Worm (Caenorhabditis elegans) whole organism, L1 larva: ENCODE results near the gene srw-83.

Source experiments
- C04F5.9 ChIP-seq: sonication (generic microtip); optimal IDR thresholded peaks from 2 replicates; lab custom pipeline; 2016; ENCODE audit warnings: missing genetic modification characterization, missing compliant biosample characterization
- alr-1 ChIP-seq: fragments of 200-800 bp; sonication (Bioruptor generic); optimal IDR thresholded peaks from 2 replicates; lab custom pipeline; 2018; ENCODE audit warnings: borderline replicate concordance, mild to moderate bottlenecking, missing genetic modification characterization, missing compliant biosample characterization
- ceh-8 ChIP-seq: fragments of 200-800 bp; sonication (Bioruptor generic); optimal IDR thresholded peaks from 2 replicates; lab custom pipeline; 2018; ENCODE audit warnings: mild to moderate bottlenecking, missing genetic modification characterization, moderate library complexity, missing compliant biosample characterization
- ceh-88 ChIP-seq: fragments of 200-800 bp; sonication (Bioruptor generic); IDR thresholded peaks from 2 replicates; pipeline ENCODE4 v1.3.6; 2022; ENCODE audit warnings: missing genetic modification characterization, missing compliant biosample characterization
- ceh-90 ChIP-seq: sonication (generic microtip); optimal IDR thresholded peaks from 2 replicates; lab custom pipeline; 2016; ENCODE audit warnings: missing genetic modification characterization, missing compliant biosample characterization
- efl-1 ChIP-seq, 4 experiments: fragments of 150-350 bp; optimal IDR thresholded peaks in 3 of 4; peaks in 1 of 4; 1 replicate in 1 of 4; 2 replicates in 3 of 4; lab custom pipeline; 2014; ENCODE audit warnings: missing biosample characterization in 2 of 4, missing genetic modification characterization in 2 of 4, missing genetic modification reagents in 2 of 4
- efl-3 ChIP-seq: fragments of 200-800 bp; sonication (Bioruptor generic); optimal IDR thresholded peaks from 2 replicates; lab custom pipeline; 2018; ENCODE audit warnings: mild to moderate bottlenecking, missing genetic modification characterization, missing compliant biosample characterization
- ets-5 ChIP-seq: fragments of 200-800 bp; sonication (Bioruptor generic); IDR thresholded peaks from 2 replicates; pipeline ENCODE4 v1.3.6; 2022; ENCODE audit warnings: missing genetic modification characterization, missing compliant biosample characterization
- fkh-10 ChIP-seq: sonication (generic microtip); optimal IDR thresholded peaks from 2 replicates; lab custom pipeline; 2017; ENCODE audit warnings: missing biosample characterization, missing genetic modification reagents, missing genetic modification characterization
- fkh-8 ChIP-seq: sonication (generic microtip); optimal IDR thresholded peaks from 2 replicates; lab custom pipeline; 2016; ENCODE audit warnings: mild to moderate bottlenecking, missing genetic modification characterization, missing compliant biosample characterization
- hpl-2 ChIP-seq: fragments of 150-350 bp; optimal IDR thresholded peaks from 2 replicates; lab custom pipeline; 2014; ENCODE audit warnings: missing biosample characterization, missing genetic modification reagents, missing genetic modification characterization
- irx-1 ChIP-seq: sonication (generic microtip); optimal IDR thresholded peaks from 2 replicates; lab custom pipeline; 2016; ENCODE audit warnings: missing genetic modification characterization, missing compliant biosample characterization
- jun-1 ChIP-seq: fragments of 150-350 bp; optimal IDR thresholded peaks from 2 replicates; lab custom pipeline; 2014; ENCODE audit warnings: missing biosample characterization, missing genetic modification reagents, missing genetic modification characterization
- lin-13 ChIP-seq: fragments of 150-350 bp; optimal IDR thresholded peaks from 2 replicates; lab custom pipeline; 2014; ENCODE audit warnings: missing biosample characterization, missing genetic modification reagents, missing genetic modification characterization
- lin-14 ChIP-seq: fragments of 200-800 bp; sonication (Bioruptor generic); optimal IDR thresholded peaks from 2 replicates; lab custom pipeline; 2018; ENCODE audit warnings: mild to moderate bottlenecking, missing genetic modification characterization, moderate library complexity, missing compliant biosample characterization
- lin-15B ChIP-seq: fragments of 150-350 bp; sonication (generic microtip); optimal IDR thresholded peaks from 3 replicates; lab custom pipeline; 2014; ENCODE audit warnings: missing biosample characterization, missing genetic modification characterization
- lin-35 ChIP-seq, 2 experiments: fragments of 150-350 bp; optimal IDR thresholded peaks; 2 replicates each; lab custom pipeline; 2014; ENCODE audit warnings: missing biosample characterization in 2 of 2, missing genetic modification characterization in 2 of 2, missing genetic modification reagents in 2 of 2
- lsy-2 ChIP-seq, 2 experiments: fragments of 150-350 bp; optimal IDR thresholded peaks; 2 replicates each; lab custom pipeline; 2014; ENCODE audit warnings: missing biosample characterization in 2 of 2, missing genetic modification characterization in 2 of 2
- mdl-1 ChIP-seq, 2 experiments: fragments of 150-350 bp; optimal IDR thresholded peaks; 2 replicates each; lab custom pipeline; 2014 to 2017; ENCODE audit warnings: missing biosample characterization in 2 of 2, missing genetic modification characterization in 2 of 2, inconsistent platforms in 1 of 2
- nhr-19 ChIP-seq: fragments of 200-800 bp; sonication (Bioruptor generic); conservative IDR thresholded peaks from 2 replicates; pipeline ENCODE4 v1.3.6; 2022; ENCODE audit warnings: missing genetic modification characterization, missing compliant biosample characterization
- nhr-20 ChIP-seq: sonication (generic microtip); optimal IDR thresholded peaks from 2 replicates; lab custom pipeline; 2016; ENCODE audit warnings: mild to moderate bottlenecking, missing genetic modification characterization, missing compliant biosample characterization
- nhr-237 ChIP-seq: fragments of 150-350 bp; optimal IDR thresholded peaks from 2 replicates; lab custom pipeline; 2014; ENCODE audit warnings: missing biosample characterization, missing genetic modification characterization
- nhr-28 ChIP-seq: fragments of 150-350 bp; optimal IDR thresholded peaks from 2 replicates; lab custom pipeline; 2014; ENCODE audit warnings: missing biosample characterization, missing genetic modification characterization
- nhr-47 ChIP-seq: sonication (generic microtip); optimal IDR thresholded peaks from 2 replicates; lab custom pipeline; 2016; ENCODE audit warnings: mild to moderate bottlenecking, missing genetic modification characterization, moderate library complexity, missing compliant biosample characterization
- nhr-71 ChIP-seq: sonication (generic microtip); optimal IDR thresholded peaks from 2 replicates; lab custom pipeline; 2016; ENCODE audit warnings: mild to moderate bottlenecking, missing genetic modification characterization, moderate library complexity, missing compliant biosample characterization
- pax-3 ChIP-seq: fragments of 200-800 bp; sonication (Bioruptor generic); optimal IDR thresholded peaks from 2 replicates; lab custom pipeline; 2018; ENCODE audit warnings: mild to moderate bottlenecking, missing genetic modification characterization, moderate library complexity, missing compliant biosample characterization
- skn-1 ChIP-seq: fragments of 150-350 bp; optimal IDR thresholded peaks from 2 replicates; lab custom pipeline; 2014; ENCODE audit warnings: missing biosample characterization, missing genetic modification characterization
- snpc-4 ChIP-seq: fragments of 150-350 bp; optimal IDR thresholded peaks from 2 replicates; lab custom pipeline; 2014; ENCODE audit warnings: missing biosample characterization, missing genetic modification characterization
- unc-130 ChIP-seq: fragments of 150-350 bp; optimal IDR thresholded peaks from 2 replicates; lab custom pipeline; 2017; ENCODE audit warnings: missing biosample characterization, missing genetic modification characterization, inconsistent platforms
- unc-62 ChIP-seq: fragments of 150-350 bp; optimal IDR thresholded peaks from 2 replicates; lab custom pipeline; 2014; ENCODE audit warnings: missing biosample characterization, missing genetic modification reagents, missing genetic modification characterization
- unc-86 ChIP-seq: sonication (generic microtip); optimal IDR thresholded peaks from 2 replicates; lab custom pipeline; 2016; ENCODE audit warnings: missing genetic modification characterization, missing compliant biosample characterization
- xbp-1 ChIP-seq: sonication (generic microtip); optimal IDR thresholded peaks from 2 replicates; lab custom pipeline; 2016; ENCODE audit warnings: missing genetic modification characterization, missing compliant biosample characterization
- zag-1 ChIP-seq: fragments of 150-350 bp; optimal IDR thresholded peaks from 2 replicates; lab custom pipeline; 2014; ENCODE audit warnings: missing biosample characterization, missing genetic modification characterization
- zip-4 ChIP-seq: fragments of 200-800 bp; sonication (Bioruptor generic); optimal IDR thresholded peaks from 2 replicates; lab custom pipeline; 2018; ENCODE audit warnings: mild to moderate bottlenecking, missing genetic modification characterization, moderate library complexity, missing compliant biosample characterization
- ztf-4 ChIP-seq: fragments of 150-350 bp; optimal IDR thresholded peaks from 2 replicates; lab custom pipeline; 2014; ENCODE audit warnings: missing biosample characterization, missing genetic modification characterization

The srw-83 gene

DNA sequence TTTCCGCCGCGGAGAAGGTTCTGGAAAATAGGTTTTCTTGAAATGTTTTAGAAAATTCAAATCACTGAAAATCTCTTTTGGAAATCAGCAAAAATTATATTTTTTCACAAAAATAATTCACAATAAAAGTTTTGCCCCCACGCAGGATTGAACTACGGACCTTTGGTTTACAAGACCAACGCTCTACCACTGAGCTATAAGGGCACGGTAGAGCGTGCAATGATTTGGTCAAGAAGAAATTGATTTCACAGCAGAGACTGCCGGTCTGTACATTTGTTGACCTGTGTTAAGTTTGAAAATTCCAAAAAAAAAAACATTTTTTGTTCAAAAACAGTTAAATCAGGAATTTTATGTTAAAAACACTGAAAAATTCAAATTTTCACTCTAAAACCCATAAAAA is 14.0 kb upstream of the srw-83 start:
- TF ChIP-seq nhr-19 (GFP tag; lab: Robert Waterston, UW) (no peak), skn-1 (tag; lab: Kevin White, UChicago) (no peak), C04F5.9 (tag; lab: Kevin White, UChicago) (no peak), efl-1 (optimal IDR thresholded peaks at IDR 0.05; lab: Kevin White, UChicago) (no peak), efl-1 (GFP tag; optimal IDR thresholded peaks at IDR 0.05 in 1 of 2; lab: Kevin White, UChicago) (peak in 1 of 2 experiments; percentile 23), mdl-1 (tag; optimal IDR thresholded peaks at IDR 0.05; lab: Kevin White, UChicago) (no peak), lin-15B (tag; lab: Kevin White, UChicago) (no peak), lin-13 (GFP tag; lab: Kevin White, UChicago) (no peak), pax-3 (tag; lab: Kevin White, UChicago) (no peak), lin-35 (GFP tag; optimal IDR thresholded peaks at IDR 0.05; lab: Kevin White, UChicago) (peak in 1 of 2 experiments; percentile 2), lin-14 (no peak), zip-4 (GFP tag; lab: Kevin White, UChicago) (no peak), unc-62 (GFP tag; lab: Kevin White, UChicago) (no peak), xbp-1 (no peak)
- TF ChIP-seq, all 84 proteins: peak for 2

DNA sequence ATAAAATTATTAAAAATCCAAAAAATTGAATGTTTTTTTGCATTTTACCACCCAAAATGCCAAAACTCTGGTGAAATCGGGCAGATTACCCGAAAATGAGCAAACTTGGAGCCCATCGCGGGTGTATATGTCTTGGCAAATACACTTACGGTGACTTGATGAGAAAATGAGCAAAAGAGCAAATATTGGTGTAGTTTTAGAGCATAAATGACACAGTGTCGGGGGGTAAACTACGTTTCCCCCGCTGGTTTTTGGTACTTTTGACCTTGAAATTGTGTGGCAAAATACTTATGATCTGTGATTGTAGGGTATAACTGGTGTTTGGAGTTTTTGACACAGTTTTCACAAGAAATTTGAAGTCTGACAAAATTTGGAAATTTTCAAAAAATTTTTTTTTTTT is 13.5 kb upstream of the srw-83 start, which contains the start of gene ZK262.2:
ZK262.2 (minus strand) TSS at position 101 of the 400 bp plus-strand sequence.
- TF ChIP-seq zip-4 (GFP tag; lab: Kevin White, UChicago) = no peak
- no peak for TF ChIP-seq unc-130 (tag; lab: Kevin White, UChicago)
- no peak for TF ChIP-seq ztf-4
- TF ChIP-seq lin-13 (GFP tag; lab: Kevin White, UChicago) = no peak
- no peak for TF ChIP-seq lsy-2 (tag; optimal IDR thresholded peaks at IDR 0.05; lab: Kevin White, UChicago)
- TF ChIP-seq efl-3 (GFP tag; lab: Kevin White, UChicago) = no peak

DNA sequence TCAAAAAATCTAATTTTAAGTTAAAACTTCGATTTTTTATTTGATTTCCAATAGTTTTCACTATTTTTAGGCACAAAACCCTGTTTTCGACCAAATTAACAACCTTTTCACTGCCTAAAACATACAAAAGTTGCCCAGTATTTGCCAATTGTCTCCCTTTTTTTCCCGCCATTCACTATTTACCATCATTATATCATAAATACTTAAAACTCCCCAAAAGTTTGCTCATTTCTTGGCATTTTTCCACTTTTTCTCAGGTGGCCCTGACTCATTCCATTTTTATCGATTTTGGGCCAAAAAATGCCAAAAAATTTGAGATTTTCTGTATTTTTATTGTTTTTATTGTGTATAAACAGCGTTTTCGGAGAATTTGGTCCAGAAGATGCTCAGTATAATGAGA is 12.3 kb upstream of the srw-83 start, which contains the start of gene txt-8:
txt-8 (plus strand) TSS at position 301 of the 400 bp plus-strand sequence.
- no peak for TF ChIP-seq lsy-2 (tag; optimal IDR thresholded peaks at IDR 0.05; lab: Kevin White, UChicago)
- TF ChIP-seq nhr-28 (tag; lab: Kevin White, UChicago) = no peak
- TF ChIP-seq hpl-2 = no peak
- no peak for TF ChIP-seq ceh-90
- no peak for TF ChIP-seq nhr-20 (tag; lab: Kevin White, UChicago)
- no peak for TF ChIP-seq fkh-10
- TF ChIP-seq nhr-47 (tag; lab: Kevin White, UChicago) = no peak
- no peak for TF ChIP-seq jun-1 (tag; lab: Kevin White, UChicago)
- no peak for TF ChIP-seq ceh-88 (GFP tag; lab: Robert Waterston, UW)
- TF ChIP-seq unc-86 (tag; lab: Kevin White, UChicago) = no peak
- TF ChIP-seq C04F5.9 (tag; lab: Kevin White, UChicago) = no peak
- TF ChIP-seq alr-1 (tag; lab: Kevin White, UChicago) = no peak
- TF ChIP-seq fkh-8 = no peak
- TF ChIP-seq unc-130 (tag; lab: Kevin White, UChicago) = no peak

DNA sequence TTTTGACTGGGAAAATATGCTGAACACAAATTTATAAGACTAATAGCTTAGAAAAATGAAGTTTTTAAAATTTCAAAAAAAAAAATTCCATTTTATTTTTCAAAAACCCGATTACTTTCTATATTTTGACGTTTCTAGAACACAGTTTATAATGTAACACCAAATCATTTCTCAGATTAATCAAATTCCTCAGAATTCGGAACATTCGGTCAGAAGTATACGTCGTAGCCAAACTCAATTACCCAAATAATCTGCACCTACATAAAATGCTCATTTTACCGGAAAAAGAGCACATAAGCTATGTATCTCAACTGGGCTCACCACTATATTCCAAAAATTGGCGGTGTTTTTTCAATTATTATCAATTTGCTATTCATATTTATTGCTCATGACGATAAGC is 5.6 kb upstream of the srw-83 start, which contains the start of gene srj-26:
srj-26 (plus strand) TSS at position 301 of the 400 bp plus-strand sequence.
- TF ChIP-seq ceh-8 (GFP tag; lab: Kevin White, UChicago) (no peak), ets-5 (no peak), fkh-8 (no peak)

DNA sequence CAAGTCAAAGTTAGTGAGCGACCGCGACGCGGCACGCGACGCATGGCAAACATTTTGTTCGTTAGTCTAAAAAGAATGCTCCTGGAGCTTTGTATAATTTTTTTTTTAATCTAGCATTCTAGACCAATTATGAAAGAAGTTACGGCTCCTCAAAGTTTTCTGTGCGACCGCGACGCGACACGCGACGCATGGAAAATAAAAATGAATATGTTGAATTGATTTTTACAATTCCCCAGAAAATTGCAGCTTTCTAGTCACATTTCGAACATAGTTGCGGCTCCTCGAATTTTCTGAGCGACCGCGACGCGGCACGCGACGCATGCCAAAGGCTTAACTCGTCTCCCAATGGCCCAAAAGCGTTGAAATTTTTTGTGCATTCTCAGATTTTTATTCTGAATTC is 1.9 kb upstream of the srw-83 start, which contains the start of gene ZK262.4:
ZK262.4 (minus strand) TSS at position 101 of the 400 bp plus-strand sequence.
- TF ChIP-seq nhr-71 (tag; lab: Kevin White, UChicago) (no peak), mdl-1 (tag; optimal IDR thresholded peaks at IDR 0.05; lab: Kevin White, UChicago) (no peak), nhr-20 (tag; lab: Kevin White, UChicago) (no peak), efl-3 (GFP tag; lab: Kevin White, UChicago) (no peak), lin-15B (tag; lab: Kevin White, UChicago) (no peak), irx-1 (tag; lab: Kevin White, UChicago) (no peak), snpc-4 (no peak), nhr-237 (no peak), nhr-28 (tag; lab: Kevin White, UChicago) (no peak), zag-1 (tag; lab: Kevin White, UChicago) (no peak)
